Worm (Caenorhabditis elegans) whole organism, L4/young adult: ENCODE results near the gene fis-1.

Source experiments
- W03F9.2 ChIP-seq: fragments of 150-350 bp; optimal IDR thresholded peaks from 2 replicates; lab custom pipeline; 2014; ENCODE audit warnings: missing biosample characterization, missing genetic modification characterization
- dao-5 ChIP-seq: sonication (generic microtip); optimal IDR thresholded peaks from 2 replicates; lab custom pipeline; 2016; ENCODE audit warnings: missing genotype, missing genetic modification characterization, moderate library complexity, missing compliant biosample characterization
- him-1 ChIP-seq: sonication (generic microtip); optimal IDR thresholded peaks from 2 replicates; lab custom pipeline; 2016; ENCODE audit warnings: missing genotype, missing genetic modification reagents, missing genetic modification characterization, missing compliant biosample characterization

DNA sequence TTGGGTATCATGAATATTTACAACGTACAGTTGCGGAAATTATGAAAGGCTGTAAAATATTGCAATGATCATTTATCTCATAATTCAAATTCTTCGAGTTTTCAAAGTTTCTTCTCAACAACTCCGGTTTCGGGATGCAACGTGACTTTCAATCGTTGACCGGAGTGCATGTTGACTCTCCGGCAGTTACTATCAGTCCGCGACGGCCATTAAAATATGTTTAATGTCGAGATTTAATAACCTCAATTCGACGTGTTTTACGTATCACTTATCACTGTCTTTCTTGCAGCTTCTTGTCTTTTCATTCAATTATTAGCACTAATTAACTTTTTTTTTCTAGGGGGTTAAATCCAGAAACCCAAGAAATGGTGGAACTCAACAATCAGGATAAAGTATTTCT lies 36.8 kb upstream of the fis-1 start, which contains the start of gene tsp-10:
- no peak for TF ChIP-seq W03F9.2 (tag; lab: Kevin White, UChicago)
- TF ChIP-seq him-1 (tag; lab: Kevin White, UChicago) = no peak
- TF ChIP-seq dao-5 = no peak
